Fruit fly (Drosophila melanogaster) whole organism, prepupa: ENCODE data around the gene MetRS-m.
A peak's percentile ranks its signal among the peaks of the same experiment; 100 is the strongest.

ENCODE experiments used
- Blimp-1 ChIP-seq: fragments of 200-800 bp; sonication (Bioruptor generic); optimal IDR thresholded peaks from 3 replicates; lab custom pipeline; 2017; ENCODE audit warnings: missing biosample characterization, missing genetic modification characterization, mild to moderate bottlenecking, moderate library complexity, missing genetic modification reagents
- CG10631 ChIP-seq: fragments of 200-800 bp; sonication (Bioruptor generic); optimal IDR thresholded peaks from 2 replicates; lab custom pipeline; 2016; ENCODE audit warnings: missing biosample characterization, missing genetic modification characterization
- CG10669 ChIP-seq: fragments of 200-800 bp; sonication (Bioruptor generic); optimal IDR thresholded peaks from 3 replicates; lab custom pipeline; 2018; ENCODE audit warnings: missing biosample characterization, mild to moderate bottlenecking, missing genetic modification characterization, moderate library complexity
- CG11294 ChIP-seq: fragments of 200-800 bp; sonication (Bioruptor generic); IDR thresholded peaks from 2 replicates; pipeline ENCODE4 v1.3.6; 2022; ENCODE audit warnings: missing biosample characterization, missing genetic modification characterization
- CG15336 ChIP-seq: fragments of 200-800 bp; sonication (Bioruptor generic); IDR thresholded peaks from 2 replicates; pipeline ENCODE4 v1.3.6; 2022; ENCODE audit warnings: missing biosample characterization, missing genetic modification characterization
- CG1621 ChIP-seq: fragments of 200-800 bp; sonication (Bioruptor generic); optimal IDR thresholded peaks from 3 replicates; lab custom pipeline; 2018; ENCODE audit warnings: missing biosample characterization, mild to moderate bottlenecking, missing genetic modification characterization
- CG16779 ChIP-seq: fragments of 200-800 bp; sonication (Bioruptor generic); optimal IDR thresholded peaks from 3 replicates; lab custom pipeline; 2017; ENCODE audit warnings: missing biosample characterization, mild to moderate bottlenecking, missing genetic modification characterization
- CG3032 ChIP-seq: fragments of 200-800 bp; optimal IDR thresholded peaks from 2 replicates; lab custom pipeline; 2019; ENCODE audit warnings: missing biosample characterization, mild to moderate bottlenecking, missing genetic modification characterization, moderate library complexity
- CG31627 ChIP-seq: fragments of 200-800 bp; sonication (Bioruptor generic); optimal IDR thresholded peaks from 3 replicates; lab custom pipeline; 2016; ENCODE audit warnings: missing biosample characterization, missing genetic modification characterization
- CG32006 ChIP-seq: fragments of 200-800 bp; sonication (Bioruptor generic); optimal IDR thresholded peaks from 3 replicates; lab custom pipeline; 2017; ENCODE audit warnings: missing biosample characterization, mild to moderate bottlenecking, missing genetic modification characterization
- CG34406 ChIP-seq: fragments of 200-800 bp; sonication (Bioruptor generic); optimal IDR thresholded peaks from 3 replicates; lab custom pipeline; 2016; ENCODE audit warnings: missing biosample characterization, missing genetic modification characterization
- CG6276 ChIP-seq: fragments of 200-800 bp; sonication (Bioruptor generic); optimal IDR thresholded peaks from 2 replicates; lab custom pipeline; 2017; ENCODE audit warnings: missing biosample characterization, mild to moderate bottlenecking, missing genetic modification characterization
- CG6792 ChIP-seq: fragments of 200-800 bp; sonication (Bioruptor generic); optimal IDR thresholded peaks from 3 replicates; lab custom pipeline; 2016; ENCODE audit warnings: missing biosample characterization, missing genetic modification characterization
- CG6808 ChIP-seq: fragments of 200-800 bp; sonication (Bioruptor generic); optimal IDR thresholded peaks from 3 replicates; lab custom pipeline; 2017; ENCODE audit warnings: missing biosample characterization, missing genetic modification characterization, mild to moderate bottlenecking, moderate library complexity, missing genetic modification reagents
- CG6854 ChIP-seq: fragments of 200-800 bp; sonication (Bioruptor generic); optimal IDR thresholded peaks from 2 replicates; lab custom pipeline; 2017; ENCODE audit warnings: missing biosample characterization, mild to moderate bottlenecking, missing genetic modification characterization
- CG8632 ChIP-seq: fragments of 200-800 bp; sonication (Bioruptor generic); optimal IDR thresholded peaks from 3 replicates; lab custom pipeline; 2016; ENCODE audit warnings: missing biosample characterization, missing genetic modification characterization
- Eip78C ChIP-seq: fragments of 200-800 bp; sonication (Bioruptor generic); peaks from one replicate; lab custom pipeline; 2016; ENCODE audit warnings: missing biosample characterization, missing genetic modification characterization
- Eip93F ChIP-seq: fragments of 200-800 bp; sonication (Bioruptor generic); optimal IDR thresholded peaks from 2 replicates; lab custom pipeline; 2016; ENCODE audit warnings: missing biosample characterization, mild to moderate bottlenecking, missing genetic modification characterization
- Ets21C ChIP-seq: fragments of 200-800 bp; sonication (Bioruptor generic); optimal IDR thresholded peaks from 3 replicates; lab custom pipeline; 2016; ENCODE audit warnings: missing biosample characterization, missing genetic modification characterization
- Ets96B ChIP-seq: fragments of 200-800 bp; optimal IDR thresholded peaks from 2 replicates; lab custom pipeline; 2019; ENCODE audit warnings: missing biosample characterization, mild to moderate bottlenecking, missing genetic modification characterization, moderate library complexity
- Gug ChIP-seq: fragments of 200-800 bp; sonication (Bioruptor generic); IDR thresholded peaks from 2 replicates; pipeline ENCODE4 v1.3.6; 2022; ENCODE audit warnings: missing biosample characterization, missing genetic modification characterization
- Hr39 ChIP-seq: fragments of 200-800 bp; sonication (Bioruptor generic); optimal IDR thresholded peaks from 2 replicates; lab custom pipeline; 2016; ENCODE audit warnings: missing biosample characterization, missing genetic modification characterization
- Lpt ChIP-seq: fragments of 200-800 bp; sonication (Bioruptor generic); optimal IDR thresholded peaks from 3 replicates; lab custom pipeline; 2016; ENCODE audit warnings: missing biosample characterization, missing genetic modification characterization
- Met ChIP-seq: fragments of 200-800 bp; sonication (Bioruptor generic); optimal IDR thresholded peaks from 3 replicates; lab custom pipeline; 2016; ENCODE audit warnings: missing biosample characterization, missing genetic modification characterization
- Smox ChIP-seq: fragments of 200-800 bp; sonication (Bioruptor generic); optimal IDR thresholded peaks from 3 replicates; lab custom pipeline; 2016; ENCODE audit warnings: missing biosample characterization, missing genetic modification characterization
- Sox14 ChIP-seq: fragments of 200-800 bp; sonication (Bioruptor generic); optimal IDR thresholded peaks from 3 replicates; lab custom pipeline; 2016; ENCODE audit warnings: missing biosample characterization, missing genetic modification characterization
- Sox15 ChIP-seq: fragments of 200-800 bp; sonication (Bioruptor generic); optimal IDR thresholded peaks from 3 replicates; lab custom pipeline; 2016; ENCODE audit warnings: missing biosample characterization, missing genetic modification characterization
- achi ChIP-seq: fragments of 200-800 bp; sonication (Bioruptor generic); optimal IDR thresholded peaks from 3 replicates; lab custom pipeline; 2016; ENCODE audit warnings: missing biosample characterization, missing genetic modification characterization
- cyc ChIP-seq: fragments of 200-800 bp; sonication (Bioruptor generic); optimal IDR thresholded peaks from 3 replicates; lab custom pipeline; 2016; ENCODE audit warnings: missing biosample characterization, missing genetic modification characterization
- dsx ChIP-seq: fragments of 200-800 bp; optimal IDR thresholded peaks from 3 replicates; lab custom pipeline; 2019; ENCODE audit warnings: missing biosample characterization, mild to moderate bottlenecking, missing genetic modification characterization, moderate library complexity; ENCODE audit not compliant: poor library complexity, severe bottlenecking
- eg ChIP-seq: fragments of 200-800 bp; sonication (Bioruptor generic); IDR thresholded peaks from 3 replicates; pipeline ENCODE4 v1.3.6; 2022; ENCODE audit warnings: missing biosample characterization, missing genetic modification characterization
- esn ChIP-seq: fragments of 200-800 bp; sonication (Bioruptor generic); optimal IDR thresholded peaks from 2 replicates; lab custom pipeline; 2016; ENCODE audit warnings: missing biosample characterization, mild to moderate bottlenecking, missing genetic modification characterization, moderate library complexity
- fd59A ChIP-seq: fragments of 200-800 bp; sonication (Bioruptor generic); optimal IDR thresholded peaks from 2 replicates; lab custom pipeline; 2017; ENCODE audit warnings: missing biosample characterization, mild to moderate bottlenecking, missing genetic modification characterization, missing genetic modification reagents
- fkh ChIP-seq: fragments of 200-800 bp; sonication (Bioruptor generic); optimal IDR thresholded peaks from 3 replicates; lab custom pipeline; 2017; ENCODE audit warnings: missing biosample characterization, mild to moderate bottlenecking, missing genetic modification characterization, moderate library complexity
- lz ChIP-seq: fragments of 200-800 bp; sonication (Bioruptor generic); optimal IDR thresholded peaks from 3 replicates; lab custom pipeline; 2016; ENCODE audit warnings: missing biosample characterization, missing genetic modification characterization
- salr ChIP-seq, 2 experiments: fragments of 200-800 bp; sonication (Bioruptor generic); optimal IDR thresholded peaks; 3 replicates each; lab custom pipeline; 2016 to 2018; ENCODE audit warnings: missing biosample characterization in 2 of 2, missing genetic modification characterization in 2 of 2, mild to moderate bottlenecking in 1 of 2
- spab ChIP-seq: fragments of 200-800 bp; sonication (Bioruptor generic); optimal IDR thresholded peaks from 2 replicates; lab custom pipeline; 2017; ENCODE audit warnings: missing biosample characterization, mild to moderate bottlenecking, missing genetic modification characterization, missing genetic modification reagents
- ss ChIP-seq, 2 experiments: fragments of 200-800 bp; sonication (Bioruptor generic); optimal IDR thresholded peaks; 2 replicates in 1 of 2; 3 replicates in 1 of 2; lab custom pipeline; 2017 to 2018; ENCODE audit warnings: mild to moderate bottlenecking in 2 of 2, missing biosample characterization in 2 of 2, missing genetic modification characterization in 2 of 2, moderate library complexity in 1 of 2
- svp ChIP-seq: fragments of 200-800 bp; sonication (Bioruptor generic); peaks from one replicate; lab custom pipeline; 2016; ENCODE audit warnings: missing biosample characterization, missing genetic modification characterization
- topi ChIP-seq: fragments of 200-800 bp; sonication (Bioruptor generic); optimal IDR thresholded peaks from 3 replicates; lab custom pipeline; 2016; ENCODE audit warnings: missing biosample characterization, missing genetic modification characterization
- vri ChIP-seq: fragments of 200-800 bp; sonication (Bioruptor generic); optimal IDR thresholded peaks from 3 replicates; lab custom pipeline; 2016; ENCODE audit warnings: missing biosample characterization, mild to moderate bottlenecking, missing genetic modification characterization

MetRS-m gene

dm6 chr3R:14259821-14260220 is at the start of gene MetRS-m:
Gene MetRS-m, minus strand, starts transcription at chr3R:14259991.
- TF ChIP-seq Hr39 (GFP tag; lab: Kevin White, UChicago) (no peak), CG10669 (GFP tag; lab: Kevin White, UChicago) (no peak), Sox15 (no peak), Ets96B (no peak), Gug (GFP tag; lab: Robert Waterston, UW) (no peak), CG6808 (GFP tag; lab: Kevin White, UChicago) (peak; percentile 99)

DNA sequence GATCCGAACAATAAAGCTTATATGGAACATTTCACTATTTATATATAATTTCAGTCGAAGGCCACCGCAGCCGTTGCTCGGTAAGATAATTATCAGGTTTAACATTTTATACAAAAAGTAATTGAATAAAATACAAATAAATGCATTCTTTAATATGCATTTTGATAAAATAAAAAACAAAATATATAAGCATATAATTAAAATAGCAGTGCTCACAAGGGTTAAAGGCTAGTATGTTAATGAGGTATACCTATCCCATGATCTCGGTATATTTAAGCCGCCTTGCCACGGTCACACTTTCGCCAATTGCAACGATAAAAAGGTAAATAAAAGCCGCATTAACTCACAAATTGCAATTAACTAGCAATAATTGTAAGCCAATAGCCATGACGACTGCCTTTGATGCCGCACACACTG is 49.0 kb upstream of the MetRS-m start, which contains the start of gene Polr2I:
Gene Polr2I, plus strand, starts transcription at position 289 of the 417 bp plus-strand sequence.
- TF ChIP-seq Met (GFP tag; lab: Kevin White, UChicago) (no peak), vri (GFP tag; lab: Kevin White, UChicago) (no peak), Ets21C (GFP tag; lab: Kevin White, UChicago) (no peak), svp (no peak), Ets96B (peak; percentile 45), CG8632 (GFP tag; lab: Kevin White, UChicago) (peak; percentile 26), CG1621 (tag; lab: Kevin White, UChicago) (no peak), lz (GFP tag; lab: Kevin White, UChicago) (peak; percentile 33), fkh (GFP tag; lab: Kevin White, UChicago) (peak; percentile 68), CG10631 (GFP tag; lab: Kevin White, UChicago) (no peak), Smox (GFP tag; lab: Kevin White, UChicago) (no peak), CG3032 (tag; lab: Kevin White, UChicago) (peak; percentile 56), CG16779 (tag; lab: Kevin White, UChicago) (no peak), Eip78C (GFP tag; lab: Kevin White, UChicago) (peak; percentile 58), Sox14 (peak; percentile 62), CG6276 (GFP tag; lab: Kevin White, UChicago) (no peak), CG6792 (peak; percentile 15), cyc (GFP tag; lab: Kevin White, UChicago) (peak; percentile 37), Blimp-1 (GFP tag; lab: Kevin White, UChicago) (no peak), eg (GFP tag; lab: Robert Waterston, UW) (peak; percentile 32; the same call in 1 of the 3 replicates), fd59A (GFP tag; lab: Kevin White, UChicago) (peak; percentile 12), CG6854 (GFP tag; lab: Kevin White, UChicago) (no peak), CG11294 (GFP tag; lab: Robert Waterston, UW) (no peak), CG31627 (GFP tag; lab: Kevin White, UChicago) (peak; percentile 27), spab (no peak), CG34406 (GFP tag; lab: Kevin White, UChicago) (peak; percentile 33), esn (peak; percentile 35), topi (GFP tag; lab: Kevin White, UChicago) (peak; percentile 7), ss (GFP tag; optimal IDR thresholded peaks at IDR 0.05; lab: Kevin White, UChicago) (no peak), Gug (GFP tag; lab: Robert Waterston, UW) (0 out of 2 replicates have a peak, but pooled peaks have one; percentile 30), Sox15 (peak; percentile 37), CG15336 (GFP tag; lab: Robert Waterston, UW) (peak; percentile 10; the same call in 1 of the 2 replicates)

- TF ChIP-seq CG32006 (GFP tag; lab: Kevin White, UChicago) (no peak), Eip78C (GFP tag; lab: Kevin White, UChicago) (peak; percentile 28), Lpt (GFP tag; lab: Kevin White, UChicago) (no peak), Smox (GFP tag; lab: Kevin White, UChicago) (no peak), dsx (peak; percentile 23), achi (GFP tag; lab: Kevin White, UChicago) (no peak), Eip93F (no peak), esn (peak; percentile 27), salr (GFP tag; optimal IDR thresholded peaks at IDR 0.05; lab: Kevin White, UChicago) (peak in 1 of 2 experiments; percentile 13), vri (GFP tag; lab: Kevin White, UChicago) (no peak)
- TF ChIP-seq, all 60 proteins: peak for 4
Observed at dm6 chr3R:14307972-14308673, 48.3 kb upstream of the MetRS-m start.
